Fruit fly (Drosophila melanogaster): ENCODE measurements around the gene Nhe1.

Nhe1 gene

DNA sequence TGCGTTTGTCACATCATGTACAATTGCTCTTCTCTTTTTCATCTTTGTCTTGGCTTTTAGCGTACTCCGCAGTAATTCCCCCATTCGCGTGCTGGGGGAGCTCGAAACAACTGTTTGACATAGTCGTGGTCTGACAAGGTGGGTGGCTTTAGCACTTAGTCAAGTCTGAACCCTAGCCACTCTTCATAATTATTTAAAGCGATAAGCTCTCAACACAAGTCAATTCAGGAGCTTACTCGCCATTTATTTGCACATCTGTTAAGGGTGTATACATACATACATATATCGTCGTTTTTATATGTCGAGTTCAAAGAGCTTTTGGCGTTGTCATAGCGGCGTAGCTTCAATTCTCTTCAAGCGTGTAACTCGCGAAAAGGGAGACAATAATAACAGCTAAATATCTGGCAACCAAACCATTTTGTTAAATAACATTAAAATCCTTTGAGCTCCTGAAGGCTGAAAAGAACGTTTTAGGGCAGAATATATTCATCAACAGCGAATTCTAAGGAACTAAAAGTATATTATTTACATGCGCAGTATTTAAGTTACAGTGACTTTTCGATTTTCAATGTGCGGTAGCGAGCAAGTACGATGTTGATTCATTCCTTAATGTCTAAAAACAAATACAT is 32.7 kb downstream of the Nhe1 start:
- TF ChIP-seq al (GFP tag; IDR thresholded peaks at IDR 0.05) (no peak), CG13296 (GFP tag; optimal IDR thresholded peaks at IDR 0.05) (peak; percentile 11), Fer1 (GFP tag; optimal IDR thresholded peaks at IDR 0.05) (peak; percentile 8), HLHmδ (GFP tag; optimal IDR thresholded peaks at IDR 0.05) (no peak), eve (GFP tag; optimal IDR thresholded peaks at IDR 0.05) (peak in 1 of 2 experiments; percentile 26), abd-A (tag; optimal IDR thresholded peaks at IDR 0.05) (peak; percentile 18), MTF-1 (GFP tag; optimal IDR thresholded peaks at IDR 0.05; ENCODE audit: borderline replicate concordance) (no peak), cwo (GFP tag; optimal IDR thresholded peaks at IDR 0.05) (peak; percentile 9), nerfin-2 (GFP tag; IDR thresholded peaks at IDR 0.05; ENCODE audit: partially characterized antibody) (no peak), Med (GFP tag) (peak; percentile 42), Sry-β (GFP tag; optimal IDR thresholded peaks at IDR 0.05) (no peak), sens (GFP tag) (peak; percentile 25), sug (tag; optimal IDR thresholded peaks at IDR 0.05) (no peak), Dfd (GFP tag; optimal IDR thresholded peaks at IDR 0.05) (no peak), wek (GFP tag; optimal IDR thresholded peaks at IDR 0.05) (no peak), cato (GFP tag; optimal IDR thresholded peaks at IDR 0.05; ENCODE audit: borderline replicate concordance) (no peak), lab (GFP tag; optimal IDR thresholded peaks at IDR 0.05) (peak; percentile 12), CrebB (tag; optimal IDR thresholded peaks at IDR 0.05) (no peak), CG1603 (tag; optimal IDR thresholded peaks at IDR 0.05) (no peak), Dip2 (GFP tag; IDR thresholded peaks at IDR 0.05) (no peak), CG5180 (GFP tag; optimal IDR thresholded peaks at IDR 0.05) (peak; percentile 2), CG10959 (GFP tag; IDR thresholded peaks at IDR 0.05) (no peak), chif (GFP tag; optimal IDR thresholded peaks at IDR 0.05) (no peak), pum (GFP tag; optimal IDR thresholded peaks at IDR 0.05) (no peak), otp (GFP tag; IDR thresholded peaks at IDR 0.05) (no peak), tio (GFP tag; optimal IDR thresholded peaks at IDR 0.05) (no peak), crp (GFP tag; optimal IDR thresholded peaks at IDR 0.05) (peak in 1 of 2 experiments; percentile 54), CG13894 (tag; optimal IDR thresholded peaks at IDR 0.05) (peak; percentile 59), Optix (GFP tag; IDR thresholded peaks at IDR 0.05) (no peak), prd (optimal IDR thresholded peaks at IDR 0.05) (no peak), prd (GFP tag; IDR thresholded peaks at IDR 0.05) (no peak), cg (GFP tag; optimal IDR thresholded peaks at IDR 0.05) (no peak), Atf3 (GFP tag; optimal IDR thresholded peaks at IDR 0.05) (no peak), BtbVII (GFP tag; optimal IDR thresholded peaks at IDR 0.05) (peak; percentile 7), CG11560 (tag; IDR thresholded peaks at IDR 0.05) (no peak), CG14667 (GFP tag; IDR thresholded peaks at IDR 0.05) (no peak), CG4424 (GFP tag; optimal IDR thresholded peaks at IDR 0.05) (no peak), Rfx (GFP tag; IDR thresholded peaks at IDR 0.05) (peak; percentile 25; the same call in 1 of the 2 replicates), chinmo (GFP tag; IDR thresholded peaks at IDR 0.05; ENCODE audit: partially characterized antibody) (0 out of 4 replicates have a peak, but pooled peaks have one; percentile 37), org-1 (GFP tag; optimal IDR thresholded peaks at IDR 0.05) (no peak), gcm (GFP tag; optimal IDR thresholded peaks at IDR 0.05) (no peak), CG2120 (GFP tag; optimal IDR thresholded peaks at IDR 0.05) (peak; percentile 18), en (GFP tag; optimal IDR thresholded peaks at IDR 0.05) (no peak)

Data from whole organism, embryonic.